Worm (Caenorhabditis elegans) whole organism, late embryonic: ENCODE data around the gene sams-5.

ENCODE experiments used
- ceh-34 ChIP-seq: sonication (generic microtip); optimal IDR thresholded peaks from 2 replicates; lab custom pipeline; 2016; ENCODE audit warnings: mild to moderate bottlenecking, missing genetic modification characterization, missing compliant biosample characterization
- ets-4 ChIP-seq: sonication (generic microtip); optimal IDR thresholded peaks from 2 replicates; lab custom pipeline; 2016; ENCODE audit warnings: missing genetic modification characterization, missing compliant biosample characterization
- tbx-7 ChIP-seq: sonication (generic microtip); optimal IDR thresholded peaks from 2 replicates; lab custom pipeline; 2016; ENCODE audit warnings: missing genotype, missing genetic modification characterization, missing compliant biosample characterization
- unc-55 ChIP-seq: sonication (generic microtip); optimal IDR thresholded peaks from 2 replicates; lab custom pipeline; 2017; ENCODE audit warnings: missing biosample characterization, missing genetic modification reagents, missing genetic modification characterization

ce11 chrIV:6327363-6328015 is 48.2 kb upstream of the sams-5 start:
- TF ChIP-seq ceh-34 (tag; lab: Kevin White, UChicago) (no peak), ets-4 (tag; lab: Kevin White, UChicago) (no peak), tbx-7 (tag; lab: Kevin White, UChicago) (no peak), unc-55 (GFP tag; lab: Kevin White, UChicago) (no peak)
